Worm (Caenorhabditis elegans) whole organism, late embryonic: ENCODE results near the gene clec-242.
"Not testable (repeated sequence)": the region's sequence is repeated elsewhere in the genome, so short reads cannot be mapped to it uniquely, and the experiment has no call there.

Experiments
- ama-1 ChIP-seq: fragments of 150-350 bp; optimal IDR thresholded peaks from 2 replicates; lab custom pipeline; 2014
- ceh-24 ChIP-seq: sonication (generic microtip); optimal IDR thresholded peaks from 2 replicates; lab custom pipeline; 2016; ENCODE audit warnings: mild to moderate bottlenecking, missing genetic modification characterization, missing compliant biosample characterization
- ceh-9 ChIP-seq: sonication (generic microtip); optimal IDR thresholded peaks from 2 replicates; lab custom pipeline; 2016; ENCODE audit warnings: mild to moderate bottlenecking, missing genetic modification characterization, inconsistent platforms, missing compliant biosample characterization
- dmd-4 ChIP-seq: sonication (generic microtip); optimal IDR thresholded peaks from 2 replicates; lab custom pipeline; 2016; ENCODE audit warnings: borderline replicate concordance, missing genetic modification characterization, missing compliant biosample characterization
- dve-1 ChIP-seq: sonication (generic microtip); optimal IDR thresholded peaks from 2 replicates; lab custom pipeline; 2017; ENCODE audit warnings: antibody characterized with exemption, mild to moderate bottlenecking, missing genetic modification characterization, missing compliant biosample characterization
- fax-1 ChIP-seq: sonication (generic microtip); optimal IDR thresholded peaks from 2 replicates; lab custom pipeline; 2016; ENCODE audit warnings: missing genotype, missing genetic modification characterization, missing compliant biosample characterization
- pag-3 ChIP-seq: sonication (generic microtip); optimal IDR thresholded peaks from 2 replicates; lab custom pipeline; 2016; ENCODE audit warnings: missing compliant biosample characterization, missing genetic modification characterization, borderline replicate concordance
- pha-4 ChIP-seq: fragments of 150-350 bp; optimal IDR thresholded peaks from 2 replicates; lab custom pipeline; 2018; ENCODE audit warnings: missing biosample characterization, missing genetic modification reagents, missing genetic modification characterization
- syd-9 ChIP-seq: sonication (generic microtip); optimal IDR thresholded peaks from 2 replicates; lab custom pipeline; 2016; ENCODE audit warnings: mild to moderate bottlenecking, missing genetic modification characterization, moderate library complexity, missing compliant biosample characterization

DNA sequence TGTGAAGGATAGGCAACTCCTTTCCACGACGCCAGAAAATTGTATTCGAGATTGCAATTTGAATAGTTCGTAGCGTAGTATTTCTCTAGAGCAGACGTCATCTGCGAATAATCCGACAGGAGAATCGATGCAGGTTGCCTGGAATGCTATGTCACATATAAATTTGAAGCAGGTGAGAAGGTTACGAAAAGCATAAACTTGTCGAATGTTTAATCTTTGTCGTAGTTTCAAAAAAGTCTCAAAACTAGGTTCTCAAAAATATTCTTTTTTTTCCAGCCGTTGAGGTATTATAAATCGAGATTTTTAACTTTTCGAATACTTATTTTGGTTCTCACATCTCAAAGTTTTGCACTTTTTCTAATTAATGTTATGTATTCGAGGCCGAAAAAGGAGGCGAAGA lies 9.7 kb upstream of the clec-242 start, which contains the start of gene srh-116:
- TF ChIP-seq fax-1 (tag; lab: Kevin White, UChicago); ceh-24 (tag; lab: Kevin White, UChicago); dve-1 (tag; lab: Kevin White, UChicago); syd-9 (tag; lab: Kevin White, UChicago); pha-4 (tag; lab: Kevin White, UChicago); pag-3 (tag; lab: Kevin White, UChicago); ceh-9; ama-1 (lab: Kevin White, UChicago); dmd-4 (tag; lab: Kevin White, UChicago): not testable (repeated sequence)
